Worm (Caenorhabditis elegans): Measurements from ENCODE around the gene cyd-1.

DNA sequence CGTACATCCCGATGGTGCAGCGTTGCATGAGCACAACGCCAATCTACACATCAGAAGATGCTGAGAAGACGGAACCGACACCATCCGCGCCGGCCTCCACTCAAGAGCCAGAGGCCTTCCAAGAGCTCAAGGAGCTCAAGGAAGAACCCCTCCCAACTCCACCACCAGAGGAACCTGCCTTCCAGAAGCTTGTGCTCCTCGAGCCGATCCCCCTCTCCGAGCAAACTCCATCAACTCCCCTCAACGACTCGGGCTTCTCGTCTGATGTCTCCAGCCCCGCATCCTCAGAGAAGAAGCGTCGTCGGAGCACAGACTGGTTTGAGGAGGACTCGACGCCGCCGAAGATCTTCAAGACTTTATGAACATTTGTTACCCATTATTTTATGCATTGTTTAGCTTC is 11.8 kb downstream of the cyd-1 start:
- no peak for TF ChIP-seq tab-1 (GFP tag; IDR thresholded peaks at IDR 0.05)
- no peak for TF ChIP-seq flt-1 (GFP tag; IDR thresholded peaks at IDR 0.05)
- no peak for TF ChIP-seq klf-2 (GFP tag; conservative IDR thresholded peaks at IDR 0.05)
